Worm (Caenorhabditis elegans): Measurements from ENCODE around the gene sre-43.

Gene sre-43

DNA sequence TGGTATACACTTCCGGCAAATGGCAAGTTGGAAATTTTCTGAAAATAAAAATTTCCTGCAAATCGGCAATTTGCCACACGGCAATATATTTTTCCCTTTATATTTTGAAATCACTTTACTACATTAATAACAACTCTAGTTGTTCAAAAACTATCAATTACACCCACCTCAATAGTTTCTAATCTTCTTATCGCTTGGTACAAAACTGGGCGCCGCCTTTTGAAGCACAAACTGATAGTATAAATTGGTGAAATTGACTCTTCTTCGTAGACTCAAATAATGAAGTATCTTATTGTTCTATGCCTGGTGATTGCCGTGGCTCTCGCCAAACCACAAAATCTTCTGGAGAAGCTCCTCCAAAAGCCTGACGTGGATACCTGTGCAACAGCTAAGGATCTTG, 12.2 kb upstream of the sre-43 start, which contains the start of gene Y39G8B.9:
TSS of gene Y39G8B.9 (plus strand) at position 269 of the 400 bp plus-strand sequence.
- TF ChIP-seq sox-4 (tag; optimal IDR thresholded peaks at IDR 0.05) = no peak
- TF ChIP-seq zip-5 (tag; optimal IDR thresholded peaks at IDR 0.05) = no peak
- no peak for TF ChIP-seq ceh-22 (tag; optimal IDR thresholded peaks at IDR 0.05)
- TF ChIP-seq unc-55 (GFP tag; optimal IDR thresholded peaks at IDR 0.05) = no peak
- TF ChIP-seq ceh-34 (tag; optimal IDR thresholded peaks at IDR 0.05) = no peak
- TF ChIP-seq pqm-1 (tag; optimal IDR thresholded peaks at IDR 0.05) = no peak
- no peak for TF ChIP-seq fax-1 (tag; optimal IDR thresholded peaks at IDR 0.05)
- TF ChIP-seq ahr-1 (tag; optimal IDR thresholded peaks at IDR 0.05) = no peak
- TF ChIP-seq syd-9 (tag; optimal IDR thresholded peaks at IDR 0.05) = no peak

ce11 chrII:13979833-13980513, 11.1 kb upstream of the sre-43 start, which contains the start of gene sre-48:
Gene sre-48, minus strand, starts transcription at chrII:13979883.
- no peak for TF ChIP-seq sox-4 (tag; optimal IDR thresholded peaks at IDR 0.05)
- no peak for TF ChIP-seq ama-1 (optimal IDR thresholded peaks at IDR 0.05)
- no peak for TF ChIP-seq ceh-14 (tag; optimal IDR thresholded peaks at IDR 0.05)
- TF ChIP-seq mec-3 (tag; optimal IDR thresholded peaks at IDR 0.05; ENCODE audit: borderline replicate concordance) = no peak
- no peak for TF ChIP-seq C38D4.7 (GFP tag; optimal IDR thresholded peaks at IDR 0.05)

DNA sequence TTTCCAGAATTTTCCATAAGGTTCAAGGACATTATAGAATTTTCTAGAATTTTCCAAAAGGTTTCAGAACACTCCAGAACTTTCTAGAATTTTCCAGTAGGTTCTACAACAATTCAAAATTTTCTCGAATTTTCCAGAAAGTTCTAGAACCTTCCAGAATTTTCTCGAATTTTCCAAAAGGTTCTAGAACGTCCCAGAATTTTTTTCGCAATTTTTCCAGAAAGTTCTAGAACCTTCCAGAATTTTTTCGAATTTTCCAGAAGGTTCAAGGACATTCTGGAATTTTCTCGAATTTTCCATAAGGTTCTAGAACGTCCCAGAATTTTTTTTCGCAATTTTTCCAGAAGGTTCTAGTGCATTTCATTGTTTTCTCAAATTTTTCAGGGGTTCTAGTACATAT, 8.8 kb upstream of the sre-43 start:
- no peak for TF ChIP-seq odd-2 (tag; optimal IDR thresholded peaks at IDR 0.05)
- TF ChIP-seq nhr-232 (tag; optimal IDR thresholded peaks at IDR 0.05) = no peak
- TF ChIP-seq pqm-1 (tag; optimal IDR thresholded peaks at IDR 0.05) = no peak
- TF ChIP-seq tbx-7 (tag; optimal IDR thresholded peaks at IDR 0.05) = no peak
- no peak for TF ChIP-seq tbx-2 (tag; optimal IDR thresholded peaks at IDR 0.05)
- no peak for TF ChIP-seq ceh-24 (tag; optimal IDR thresholded peaks at IDR 0.05)
- no peak for TF ChIP-seq sdc-2 (tag; optimal IDR thresholded peaks at IDR 0.05)
- no peak for TF ChIP-seq che-1 (tag; optimal IDR thresholded peaks at IDR 0.05)
- no peak for TF ChIP-seq hlh-13 (GFP tag; optimal IDR thresholded peaks at IDR 0.05)
- TF ChIP-seq ceh-22 (tag; optimal IDR thresholded peaks at IDR 0.05) = no peak
- TF ChIP-seq rnt-1 (tag; optimal IDR thresholded peaks at IDR 0.05) = no peak
- no peak for TF ChIP-seq hlh-8 (tag; optimal IDR thresholded peaks at IDR 0.05)
- TF ChIP-seq pax-1 (tag; optimal IDR thresholded peaks at IDR 0.05) = no peak
- TF ChIP-seq ama-1 (optimal IDR thresholded peaks at IDR 0.05) = no peak
- no peak for TF ChIP-seq unc-3 (GFP tag; conservative IDR thresholded peaks at IDR 0.05)
- no peak for TF ChIP-seq unc-3 (tag; optimal IDR thresholded peaks at IDR 0.05)
- no peak for TF ChIP-seq pros-1 (tag; optimal IDR thresholded peaks at IDR 0.05)

- TF ChIP-seq eyg-1 (tag; optimal IDR thresholded peaks at IDR 0.05) = peak; percentile 2
- peak; percentile 57 for TF ChIP-seq unc-42 (tag; optimal IDR thresholded peaks at IDR 0.05)
- no peak for TF ChIP-seq F13H6.1 (tag; optimal IDR thresholded peaks at IDR 0.05)
- peak; percentile 59 for TF ChIP-seq elt-2 (tag; optimal IDR thresholded peaks at IDR 0.05)
- TF ChIP-seq T23F11.4 (GFP tag; optimal IDR thresholded peaks at IDR 0.05) = no peak
- TF ChIP-seq rnt-1 (tag; optimal IDR thresholded peaks at IDR 0.05) = peak; percentile 36
- peak; percentile 76 for TF ChIP-seq ceh-34 (tag; optimal IDR thresholded peaks at IDR 0.05)
- TF ChIP-seq ceh-18 (tag; optimal IDR thresholded peaks at IDR 0.05) = peak; percentile 65
- peak; percentile 48 for TF ChIP-seq C08G9.2 (tag; optimal IDR thresholded peaks at IDR 0.05)
- TF ChIP-seq madf-2 (tag; optimal IDR thresholded peaks at IDR 0.05) = peak; percentile 41
- peak; percentile 82 for TF ChIP-seq ref-2 (tag; optimal IDR thresholded peaks at IDR 0.05)
- peak; percentile 56 for TF ChIP-seq ztf-16 (tag; optimal IDR thresholded peaks at IDR 0.05)
- peak; percentile 26 for TF ChIP-seq ceh-48 (tag; optimal IDR thresholded peaks at IDR 0.05)
- no peak for TF ChIP-seq hlh-8 (tag; optimal IDR thresholded peaks at IDR 0.05)
- TF ChIP-seq ceh-45 (GFP tag; IDR thresholded peaks at IDR 0.05) = no peak
- no peak for TF ChIP-seq elt-4 (tag; optimal IDR thresholded peaks at IDR 0.05)
- no peak for TF ChIP-seq Y22D7AL.16 (tag; optimal IDR thresholded peaks at IDR 0.05)
- TF ChIP-seq ahr-1 (tag; optimal IDR thresholded peaks at IDR 0.05) = no peak
- peak; percentile 9 for TF ChIP-seq lin-11 (tag; optimal IDR thresholded peaks at IDR 0.05)
- no peak for TF ChIP-seq lim-6 (tag; optimal IDR thresholded peaks at IDR 0.05)
- TF ChIP-seq hlh-6 (tag; optimal IDR thresholded peaks at IDR 0.05) = no peak
- peak; percentile 59 for TF ChIP-seq dve-1 (tag; optimal IDR thresholded peaks at IDR 0.05)
- peak; percentile 32 for TF ChIP-seq hlh-30 (tag; optimal IDR thresholded peaks at IDR 0.05; ENCODE audit: insufficient read depth)
- no peak for TF ChIP-seq hlh-13 (GFP tag; optimal IDR thresholded peaks at IDR 0.05)
- peak; percentile 2 for TF ChIP-seq unc-86 (tag; optimal IDR thresholded peaks at IDR 0.05)
- peak; percentile 72 for TF ChIP-seq ceh-31 (tag; optimal IDR thresholded peaks at IDR 0.05)
Observed at ce11 chrII:13976161-13976560, 7.3 kb upstream of the sre-43 start, which contains the start of gene Y39G8B.2. Gene Y39G8B.2, minus strand, starts transcription at chrII:13976221.

Measured in whole organism, late embryonic.